Worm (Caenorhabditis elegans) whole organism, midembryonic: ENCODE data around the gene srd-20.

Source experiments
- T22C8.4 ChIP-seq: fragments of 200-800 bp; sonication (Bioruptor generic); IDR thresholded peaks from 2 replicates; pipeline ENCODE4 v1.3.6; 2022; ENCODE audit warnings: missing genetic modification characterization, missing compliant biosample characterization
- cog-1 ChIP-seq: sonication (generic microtip); optimal IDR thresholded peaks from 2 replicates; lab custom pipeline; 2016; ENCODE audit warnings: missing genetic modification characterization, missing compliant biosample characterization
- flt-1 ChIP-seq: fragments of 200-800 bp; sonication (Bioruptor generic); IDR thresholded peaks from 2 replicates; pipeline ENCODE4 v1.3.6; 2022; ENCODE audit warnings: missing genetic modification characterization, missing compliant biosample characterization
- klf-2 ChIP-seq: fragments of 200-800 bp; sonication (Bioruptor generic); conservative IDR thresholded peaks from 2 replicates; pipeline ENCODE4 v1.3.6; 2022; ENCODE audit warnings: missing genetic modification reagents, missing genetic modification characterization, missing compliant biosample characterization
- med-1 ChIP-seq: sonication (generic microtip); optimal IDR thresholded peaks from 2 replicates; lab custom pipeline; 2017; ENCODE audit warnings: missing genetic modification characterization, mild to moderate bottlenecking, missing compliant biosample characterization, antibody characterized with exemption, missing genetic modification reagents; ENCODE audit not compliant: insufficient read depth
- ref-1 ChIP-seq: fragments of 200-800 bp; sonication (Bioruptor generic); conservative IDR thresholded peaks from 2 replicates; pipeline ENCODE4 v1.3.6; 2022; ENCODE audit warnings: missing genetic modification reagents, missing genetic modification characterization, missing compliant biosample characterization
- tab-1 ChIP-seq: fragments of 200-800 bp; sonication (Bioruptor generic); IDR thresholded peaks from 2 replicates; pipeline ENCODE4 v1.3.6; 2022; ENCODE audit warnings: missing genetic modification characterization, missing compliant biosample characterization
- ztf-23 ChIP-seq: fragments of 200-800 bp; sonication (Bioruptor generic); IDR thresholded peaks from 2 replicates; pipeline ENCODE4 v1.3.6; 2022; ENCODE audit warnings: missing genetic modification reagents, missing genetic modification characterization, missing compliant biosample characterization
- ztf-29 ChIP-seq: fragments of 200-800 bp; sonication (Bioruptor generic); IDR thresholded peaks from 2 replicates; pipeline ENCODE4 v1.3.6; 2022; ENCODE audit warnings: missing genetic modification reagents, missing genetic modification characterization, missing compliant biosample characterization

ce11 chrV:6101243-6101898 lies 46.0 kb downstream of the srd-20 start:
- TF ChIP-seq klf-2, result no peak
- TF ChIP-seq T22C8.4 (GFP tag; lab: Robert Waterston, UW), result no peak
- no peak for TF ChIP-seq flt-1 (GFP tag; lab: Robert Waterston, UW)
- TF ChIP-seq tab-1, result no peak
- no peak for TF ChIP-seq ref-1 (GFP tag; lab: Robert Waterston, UW)
- TF ChIP-seq ztf-29, result no peak
- TF ChIP-seq med-1 (GFP tag; lab: Kevin White, UChicago), result no peak
- no peak for TF ChIP-seq ztf-23
- TF ChIP-seq cog-1 (tag; lab: Kevin White, UChicago), result no peak
